Fruit fly (Drosophila melanogaster) whole organism, embryonic: Measurements from ENCODE around the gene Naam.

Source experiments
- Bgb ChIP-seq: fragments of 200-800 bp; sonication (Bioruptor generic); IDR thresholded peaks from 2 replicates; pipeline ENCODE4 v1.3.6; 2022; ENCODE audit warnings: missing biosample characterization, missing genetic modification characterization; ENCODE audit not compliant: partially characterized antibody
- CG10959 ChIP-seq: fragments of 200-800 bp; sonication (Bioruptor generic); IDR thresholded peaks from 2 replicates; pipeline ENCODE4 v1.3.6; 2022; ENCODE audit warnings: missing biosample characterization, missing genetic modification characterization
- CG12299 ChIP-seq: fragments of 200-800 bp; sonication (Bioruptor generic); optimal IDR thresholded peaks from 2 replicates; lab custom pipeline; 2018; ENCODE audit warnings: missing biosample characterization, mild to moderate bottlenecking, missing genetic modification characterization
- CG13287 ChIP-seq: fragments of 200-800 bp; sonication (Bioruptor generic); IDR thresholded peaks from 2 replicates; pipeline ENCODE4 v1.3.6; 2022; ENCODE audit warnings: missing biosample characterization, missing genetic modification characterization; ENCODE audit not compliant: partially characterized antibody
- CG34224 ChIP-seq: fragments of 200-800 bp; sonication (Bioruptor generic); IDR thresholded peaks from 3 replicates; pipeline ENCODE4 v1.3.6; 2022; ENCODE audit warnings: missing biosample characterization, missing genetic modification characterization; ENCODE audit not compliant: partially characterized antibody
- CG34376 ChIP-seq: fragments of 200-800 bp; sonication (Bioruptor generic); optimal IDR thresholded peaks from 2 replicates; lab custom pipeline; 2018; ENCODE audit warnings: missing biosample characterization, mild to moderate bottlenecking, missing genetic modification characterization
- CG34422 ChIP-seq: fragments of 200-800 bp; sonication (Bioruptor generic); IDR thresholded peaks from 3 replicates; pipeline ENCODE4 v1.3.6; 2022; ENCODE audit warnings: missing biosample characterization, missing genetic modification characterization
- CG4282 ChIP-seq: fragments of 200-800 bp; sonication (Bioruptor generic); optimal IDR thresholded peaks from 2 replicates; lab custom pipeline; 2016; ENCODE audit warnings: missing biosample characterization, missing genetic modification characterization
- CG6791 ChIP-seq: fragments of 200-800 bp; sonication (Bioruptor generic); IDR thresholded peaks from 3 replicates; pipeline ENCODE4 v1.3.6; 2022; ENCODE audit warnings: missing biosample characterization, missing genetic modification characterization; ENCODE audit not compliant: partially characterized antibody
- Dbx ChIP-seq: fragments of 200-800 bp; sonication (Bioruptor generic); IDR thresholded peaks from 3 replicates; pipeline ENCODE4 v1.3.6; 2022; ENCODE audit warnings: missing biosample characterization, missing genetic modification characterization
- Dll ChIP-seq: fragments of 200-800 bp; sonication (Bioruptor generic); IDR thresholded peaks from 4 replicates; pipeline ENCODE4 v1.3.6; 2022; ENCODE audit warnings: missing biosample characterization, missing genetic modification characterization; ENCODE audit not compliant: partially characterized antibody
- Doc3 ChIP-seq: fragments of 200-800 bp; sonication (Bioruptor generic); IDR thresholded peaks from 3 replicates; pipeline ENCODE4 v1.3.6; 2022; ENCODE audit warnings: missing biosample characterization, missing genetic modification characterization; ENCODE audit not compliant: partially characterized antibody
- E2f2 ChIP-seq: fragments of 200-800 bp; sonication (Bioruptor generic); IDR thresholded peaks from 2 replicates; pipeline ENCODE4 v1.3.6; 2022; ENCODE audit warnings: missing biosample characterization, missing genetic modification characterization
- HmgZ ChIP-seq: fragments of 200-800 bp; sonication (Bioruptor generic); optimal IDR thresholded peaks from 2 replicates; lab custom pipeline; 2018; ENCODE audit warnings: missing biosample characterization, mild to moderate bottlenecking, missing genetic modification characterization
- Hmr ChIP-seq: fragments of 200-800 bp; sonication (Bioruptor generic); optimal IDR thresholded peaks from 3 replicates; lab custom pipeline; 2017; ENCODE audit warnings: mild to moderate bottlenecking, missing biosample characterization, missing genetic modification reagents, missing genetic modification characterization
- Hr51 ChIP-seq, 2 experiments: fragments of 200-800 bp; sonication (Bioruptor generic); optimal IDR thresholded peaks; 2 replicates in 1 of 2; 3 replicates in 1 of 2; lab custom pipeline; 2016 to 2018; ENCODE audit warnings: missing biosample characterization in 2 of 2, missing genetic modification characterization in 2 of 2, mild to moderate bottlenecking in 1 of 2, moderate library complexity in 1 of 2
- Jarid2 ChIP-seq: fragments of 200-800 bp; sonication (Bioruptor generic); optimal IDR thresholded peaks from 3 replicates; lab custom pipeline; 2017; ENCODE audit warnings: mild to moderate bottlenecking, missing biosample characterization, missing genetic modification reagents, missing genetic modification characterization
- Lpt ChIP-seq: fragments of >200 bp; optimal IDR thresholded peaks from 2 replicates; lab custom pipeline; 2018; ENCODE audit warnings: missing biosample characterization, missing genetic modification characterization
- MTF-1 ChIP-seq: fragments of 200-800 bp; sonication (Bioruptor generic); optimal IDR thresholded peaks from 2 replicates; lab custom pipeline; 2018; ENCODE audit warnings: missing biosample characterization, mild to moderate bottlenecking, missing genetic modification characterization, borderline replicate concordance
- Max ChIP-seq: fragments of 200-800 bp; sonication (Bioruptor generic); optimal IDR thresholded peaks from 2 replicates; lab custom pipeline; 2016; ENCODE audit warnings: missing biosample characterization, mild to moderate bottlenecking, missing genetic modification characterization
- Med ChIP-seq: fragments of 200-800 bp; sonication (Bioruptor generic); peaks from one replicate; lab custom pipeline; 2016; ENCODE audit warnings: missing biosample characterization, missing genetic modification characterization, mild to moderate bottlenecking, inconsistent platforms, moderate library complexity
- Rfx ChIP-seq: fragments of 200-800 bp; sonication (Bioruptor generic); IDR thresholded peaks from 2 replicates; pipeline ENCODE4 v1.3.6; 2022; ENCODE audit warnings: missing biosample characterization, missing genetic modification characterization
- bbx ChIP-seq: fragments of 200-800 bp; sonication (Bioruptor generic); IDR thresholded peaks from 2 replicates; pipeline ENCODE4 v1.3.6; 2022; ENCODE audit warnings: missing biosample characterization, missing genetic modification characterization; ENCODE audit not compliant: partially characterized antibody
- cg ChIP-seq: fragments of 200-800 bp; sonication (Bioruptor generic); optimal IDR thresholded peaks from 3 replicates; lab custom pipeline; 2019; ENCODE audit warnings: missing biosample characterization, mild to moderate bottlenecking, missing genetic modification characterization, moderate library complexity
- chm ChIP-seq: fragments of 200-800 bp; sonication (Bioruptor generic); IDR thresholded peaks from 2 replicates; pipeline ENCODE4 v1.3.6; 2022; ENCODE audit warnings: missing biosample characterization, missing genetic modification characterization
- crol ChIP-seq: fragments of 200-800 bp; sonication (Bioruptor generic); IDR thresholded peaks from 2 replicates; pipeline ENCODE4 v1.3.6; 2022; ENCODE audit warnings: missing biosample characterization, missing genetic modification characterization
- dmrt11E ChIP-seq: fragments of 200-800 bp; sonication (Bioruptor generic); optimal IDR thresholded peaks from 3 replicates; lab custom pipeline; 2018; ENCODE audit warnings: missing biosample characterization, mild to moderate bottlenecking, missing genetic modification characterization, moderate library complexity
- eve ChIP-seq, 2 experiments: fragments of >200 bp; optimal IDR thresholded peaks; 2 replicates each; lab custom pipeline; 2017; ENCODE audit warnings: missing biosample characterization in 2 of 2, missing genetic modification characterization in 2 of 2
- gce ChIP-seq: fragments of 200-800 bp; sonication (Bioruptor generic); IDR thresholded peaks from 3 replicates; pipeline ENCODE4 v1.3.6; 2022; ENCODE audit warnings: missing biosample characterization, missing genetic modification characterization
- gcm ChIP-seq: fragments of 200-800 bp; sonication (Bioruptor generic); optimal IDR thresholded peaks from 2 replicates; lab custom pipeline; 2019; ENCODE audit warnings: missing biosample characterization, mild to moderate bottlenecking, missing genetic modification characterization, moderate library complexity
- gcm2 ChIP-seq: fragments of 200-800 bp; sonication (Bioruptor generic); optimal IDR thresholded peaks from 2 replicates; lab custom pipeline; 2016; ENCODE audit warnings: missing biosample characterization, missing genetic modification characterization
- jing ChIP-seq: fragments of 200-800 bp; sonication (Bioruptor generic); optimal IDR thresholded peaks from 2 replicates; lab custom pipeline; 2018; ENCODE audit warnings: missing biosample characterization, mild to moderate bottlenecking, missing genetic modification characterization
- lov ChIP-seq, 2 experiments: fragments of 200-800 bp in 1 of 2; fragments of >200 bp in 1 of 2; sonication (Bioruptor generic) in 1 of 2; IDR thresholded peaks in 1 of 2; optimal IDR thresholded peaks in 1 of 2; 2 replicates in 1 of 2; 3 replicates in 1 of 2; pipeline versions ENCODE4 v1.3.6 to Lab custom; 2017 to 2022; ENCODE audit warnings: missing biosample characterization in 1 of 2, missing genetic modification characterization in 1 of 2
- nom ChIP-seq: fragments of 200-800 bp; sonication (Bioruptor generic); optimal IDR thresholded peaks from 2 replicates; lab custom pipeline; 2017; ENCODE audit warnings: missing biosample characterization, missing genetic modification characterization, mild to moderate bottlenecking, moderate library complexity, missing genetic modification reagents
- onecut ChIP-seq: fragments of 200-800 bp; sonication (Bioruptor generic); IDR thresholded peaks from 2 replicates; pipeline ENCODE4 v1.3.6; 2022; ENCODE audit warnings: missing biosample characterization, missing genetic modification characterization
- row ChIP-seq: fragments of 200-800 bp; sonication (Bioruptor generic); IDR thresholded peaks from 3 replicates; pipeline ENCODE4 v1.3.6; 2022; ENCODE audit warnings: missing biosample characterization, missing genetic modification characterization
- seq ChIP-seq: fragments of 200-800 bp; sonication (Bioruptor generic); IDR thresholded peaks from 2 replicates; pipeline ENCODE4 v1.3.6; 2022; ENCODE audit warnings: missing biosample characterization, missing genetic modification characterization
- sqz ChIP-seq: fragments of 200-800 bp; sonication (Bioruptor generic); optimal IDR thresholded peaks from 3 replicates; lab custom pipeline; 2018; ENCODE audit warnings: missing biosample characterization, mild to moderate bottlenecking, missing genetic modification characterization
- sr ChIP-seq: fragments of 200-800 bp; sonication (Bioruptor generic); IDR thresholded peaks from 3 replicates; pipeline ENCODE4 v1.3.6; 2022; ENCODE audit warnings: missing biosample characterization, missing genetic modification characterization
- tap ChIP-seq: fragments of 200-800 bp; optimal IDR thresholded peaks from 3 replicates; lab custom pipeline; 2019; ENCODE audit warnings: missing biosample characterization, mild to moderate bottlenecking, missing genetic modification characterization, moderate library complexity
- tna ChIP-seq: fragments of 200-800 bp; sonication (Bioruptor generic); IDR thresholded peaks from 2 replicates; pipeline ENCODE4 v1.3.6; 2022; ENCODE audit warnings: missing biosample characterization, missing genetic modification characterization; ENCODE audit not compliant: partially characterized antibody
- trh ChIP-seq: fragments of 200-800 bp; sonication (Bioruptor generic); optimal IDR thresholded peaks from 2 replicates; lab custom pipeline; 2016; ENCODE audit warnings: missing biosample characterization, missing genetic modification characterization
- ttk ChIP-seq: fragments of 200-800 bp; sonication (Bioruptor generic); IDR thresholded peaks from 2 replicates; pipeline ENCODE4 v2.1.2; 2022; ENCODE audit warnings: missing biosample characterization, missing genetic modification characterization
- twi ChIP-seq: fragments of 200-800 bp; optimal IDR thresholded peaks from 2 replicates; lab custom pipeline; 2019; ENCODE audit warnings: missing biosample characterization, mild to moderate bottlenecking, missing genetic modification characterization, moderate library complexity
- tx ChIP-seq: fragments of 200-800 bp; sonication (Bioruptor generic); optimal IDR thresholded peaks from 2 replicates; lab custom pipeline; 2016; ENCODE audit warnings: missing biosample characterization, missing genetic modification characterization
- vnd ChIP-seq: fragments of 200-800 bp; sonication (Bioruptor generic); IDR thresholded peaks from 3 replicates; pipeline ENCODE4 v1.3.6; 2022; ENCODE audit warnings: missing biosample characterization, missing genetic modification characterization; ENCODE audit not compliant: partially characterized antibody
- wdn ChIP-seq: fragments of 200-800 bp; sonication (Bioruptor generic); IDR thresholded peaks from 2 replicates; pipeline ENCODE4 v1.3.6; 2022; ENCODE audit warnings: missing biosample characterization, missing genetic modification characterization
- wor ChIP-seq: fragments of 200-800 bp; sonication (Bioruptor generic); IDR thresholded peaks from 2 replicates; pipeline ENCODE4 v1.3.6; 2022; ENCODE audit warnings: missing biosample characterization, missing genetic modification characterization

The Naam gene

dm6 chr3R:19641058-19641457 is 30.2 kb upstream of the Naam start (continued):
- TF ChIP-seq wor (GFP tag; lab: Robert Waterston, UW) (no peak), crol (GFP tag; lab: Robert Waterston, UW) (peak; percentile 97), MTF-1 (GFP tag; lab: Kevin White, UChicago) (peak; percentile 39), Med (GFP tag; lab: Kevin White, UChicago) (peak; percentile 80), jing (GFP tag; lab: Kevin White, UChicago) (no peak), nom (peak; percentile 59), CG10959 (GFP tag; lab: Robert Waterston, UW) (no peak), Jarid2 (peak; percentile 62), gcm (no peak), Hr51 (GFP tag; optimal IDR thresholded peaks at IDR 0.05; lab: Kevin White, UChicago) (peak in 1 of 2 experiments; percentile 19), CG12299 (no peak), Dbx (GFP tag; lab: Robert Waterston, UW) (0 out of 3 replicates have a peak, but pooled peaks have one; percentile 33), gcm2 (no peak), row (peak; percentile 16; the same call in 1 of the 3 replicates), vnd (GFP tag; lab: Robert Waterston, UW) (no peak), sqz (GFP tag; lab: Kevin White, UChicago) (peak; percentile 68), ttk (peak; percentile 50; the same call in 1 of the 2 replicates), gce (GFP tag; lab: Robert Waterston, UW) (no peak), wdn (GFP tag; lab: Robert Waterston, UW) (0 out of 2 replicates have a peak, but pooled peaks have one; percentile 10), tna (GFP tag; lab: Robert Waterston, UW) (peak; percentile 38; the same call in 1 of the 2 replicates), CG34224 (peak; percentile 62), tap (tag; lab: Kevin White, UChicago) (peak; percentile 4), CG34376 (GFP tag; lab: Kevin White, UChicago) (peak; percentile 32), Doc3 (GFP tag; lab: Robert Waterston, UW) (0 out of 3 replicates have a peak, but pooled peaks have one; percentile 40), CG6791 (no peak), trh (GFP tag; lab: Kevin White, UChicago) (no peak), tx (no peak), bbx (GFP tag; lab: Robert Waterston, UW) (peak; percentile 55; the same call in 1 of the 2 replicates), Dll (GFP tag; lab: Robert Waterston, UW) (peak; percentile 42; the same call in 2 of the 4 replicates), Lpt (GFP tag; lab: Kevin White, UChicago) (no peak), seq (no peak), dmrt11E (tag; lab: Kevin White, UChicago) (no peak), CG4282 (GFP tag; lab: Kevin White, UChicago) (no peak), chm (GFP tag; lab: Robert Waterston, UW) (peak; percentile 25; the same call in 1 of the 2 replicates), eve (GFP tag; optimal IDR thresholded peaks at IDR 0.05; lab: Kevin White, UChicago) (no peak), E2f2 (GFP tag; lab: Robert Waterston, UW) (0 out of 2 replicates have a peak, but pooled peaks have one; percentile 16), twi (peak; percentile 13), HmgZ (tag; lab: Kevin White, UChicago) (peak; percentile 8), CG34422 (GFP tag; lab: Robert Waterston, UW) (peak; percentile 69; the same call in 1 of the 3 replicates), Hmr (GFP tag; lab: Kevin White, UChicago) (no peak), CG13287 (GFP tag; lab: Robert Waterston, UW) (peak; percentile 52), Rfx (peak; percentile 42; the same call in 1 of the 2 replicates), onecut (GFP tag; lab: Robert Waterston, UW) (no peak), cg (peak; percentile 66), Bgb (GFP tag; lab: Robert Waterston, UW) (no peak), sr (GFP tag; lab: Robert Waterston, UW) (peak; percentile 9; the same call in 1 of the 3 replicates), lov (optimal IDR thresholded peaks at IDR 0.05; lab: Kevin White, UChicago) (no peak), lov (GFP tag; IDR thresholded peaks at IDR 0.05; lab: Robert Waterston, UW) (no peak), Max (GFP tag; lab: Kevin White, UChicago) (peak; percentile 4)
